Fruit fly (Drosophila melanogaster): ENCODE measurements around the gene CG10859.

The CG10859 gene

DNA sequence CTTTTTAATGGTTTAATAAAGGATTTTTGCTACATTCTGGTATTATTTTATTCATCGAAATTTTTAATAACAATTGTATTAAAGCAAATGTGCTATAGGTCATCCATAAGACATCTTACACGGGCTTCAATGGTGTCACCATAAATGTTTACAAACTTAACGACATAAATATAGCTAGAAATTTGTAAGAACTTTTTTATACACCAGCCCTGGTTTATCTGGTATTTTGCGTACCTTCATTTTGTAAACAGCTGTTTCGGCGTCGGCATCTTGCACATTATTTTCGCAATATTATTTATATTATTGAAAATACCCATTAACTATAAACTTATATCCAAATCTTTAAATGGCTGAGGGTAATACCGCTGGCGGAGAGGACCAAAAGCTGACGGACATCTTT lies 31.1 kb downstream of the CG10859 start, which contains the start of gene Tap42 (continued):
- TF ChIP-seq caup (GFP tag; optimal IDR thresholded peaks at IDR 0.05; ENCODE audit: severe bottlenecking) = peak; percentile 19
- peak; percentile 26 for TF ChIP-seq Dek (tag; optimal IDR thresholded peaks at IDR 0.05)
- no peak for TF ChIP-seq nerfin-2 (GFP tag; IDR thresholded peaks at IDR 0.05; ENCODE audit: partially characterized antibody)
- TF ChIP-seq CG12744 (GFP tag; optimal IDR thresholded peaks at IDR 0.05) = peak; percentile 13
- no peak for TF ChIP-seq Ssrp (tag; optimal IDR thresholded peaks at IDR 0.05)
- TF ChIP-seq CG18262 (tag; optimal IDR thresholded peaks at IDR 0.05) = peak; percentile 9
- peak; percentile 46 for TF ChIP-seq PHDP (tag; optimal IDR thresholded peaks at IDR 0.05)
- TF ChIP-seq bigmax (GFP tag; optimal IDR thresholded peaks at IDR 0.05) = no peak
- peak; percentile 11 for TF ChIP-seq CG15696 (tag; optimal IDR thresholded peaks at IDR 0.05)
- TF ChIP-seq B-H2 (GFP tag; optimal IDR thresholded peaks at IDR 0.05) = peak; percentile 26
- no peak for TF ChIP-seq usp (GFP tag; optimal IDR thresholded peaks at IDR 0.05)
- no peak for TF ChIP-seq tin (GFP tag; optimal IDR thresholded peaks at IDR 0.05)
- TF ChIP-seq MBD-R2 (GFP tag; IDR thresholded peaks at IDR 0.05) = peak; percentile 76
- peak; percentile 31 for TF ChIP-seq CG13894 (tag; optimal IDR thresholded peaks at IDR 0.05)
- peak; percentile 24; the same call in 1 of the 2 replicates for TF ChIP-seq CG13287 (GFP tag; IDR thresholded peaks at IDR 0.05; ENCODE audit: partially characterized antibody)
- TF ChIP-seq lola (GFP tag; optimal IDR thresholded peaks at IDR 0.05) = peak in 1 of 3 experiments; percentile 20
- peak; percentile 40 for TF ChIP-seq MESR4 (GFP tag; optimal IDR thresholded peaks at IDR 0.05)
- peak; percentile 24 for TF ChIP-seq CG17829 (tag; optimal IDR thresholded peaks at IDR 0.05)
- TF ChIP-seq nerfin-1 (tag; optimal IDR thresholded peaks at IDR 0.05) = peak; percentile 41
- TF ChIP-seq CG17385 (GFP tag; optimal IDR thresholded peaks at IDR 0.05) = peak; percentile 3
- TF ChIP-seq gfzf (GFP tag; optimal IDR thresholded peaks at IDR 0.05) = peak; percentile 20
- TF ChIP-seq CG12071 (GFP tag; optimal IDR thresholded peaks at IDR 0.05) = no peak
- peak; percentile 45 for TF ChIP-seq pzg (GFP tag; optimal IDR thresholded peaks at IDR 0.05)
- TF ChIP-seq Sry-β (GFP tag; optimal IDR thresholded peaks at IDR 0.05) = peak; percentile 79
- TF ChIP-seq CG10979 (tag; optimal IDR thresholded peaks at IDR 0.05) = peak; percentile 29
- no peak for TF ChIP-seq CG6813 (GFP tag; optimal IDR thresholded peaks at IDR 0.05)
- peak; percentile 43 for TF ChIP-seq CG11504 (tag; optimal IDR thresholded peaks at IDR 0.05)
- peak; percentile 72 for TF ChIP-seq phol (tag; optimal IDR thresholded peaks at IDR 0.05)
- TF ChIP-seq CG14710 (tag; optimal IDR thresholded peaks at IDR 0.05) = peak; percentile 46
- TF ChIP-seq CG10267 (tag; optimal IDR thresholded peaks at IDR 0.05) = peak; percentile 49
- peak; percentile 50 for TF ChIP-seq grau (tag; optimal IDR thresholded peaks at IDR 0.05)
- TF ChIP-seq bsh (GFP tag; optimal IDR thresholded peaks at IDR 0.05) = peak in 1 of 2 experiments; percentile 13
- peak; percentile 71 for TF ChIP-seq row (GFP tag; IDR thresholded peaks at IDR 0.05)
- TF ChIP-seq ab (GFP tag; optimal IDR thresholded peaks at IDR 0.05) = no peak
- no peak for TF ChIP-seq CG11696 (GFP tag; IDR thresholded peaks at IDR 0.05)
- peak; percentile 0 for TF ChIP-seq CG10147 (GFP tag; optimal IDR thresholded peaks at IDR 0.05)
- peak; percentile 86 for TF ChIP-seq Med (GFP tag)
- peak; percentile 33 for TF ChIP-seq CG10543 (GFP tag; optimal IDR thresholded peaks at IDR 0.05)
- no peak; the same call in 1 of the 2 replicates for TF ChIP-seq CG32532 (GFP tag; IDR thresholded peaks at IDR 0.05)
- peak in 1 of 2 experiments; percentile 6 for TF ChIP-seq dpn (GFP tag; optimal IDR thresholded peaks at IDR 0.05)
- no peak for TF ChIP-seq Atf-2 (GFP tag; optimal IDR thresholded peaks at IDR 0.05)
- TF ChIP-seq CG5180 (GFP tag; optimal IDR thresholded peaks at IDR 0.05) = no peak
- peak; percentile 28 for TF ChIP-seq E2f2 (GFP tag; IDR thresholded peaks at IDR 0.05)
- peak; percentile 35 for TF ChIP-seq CG34376 (GFP tag; optimal IDR thresholded peaks at IDR 0.05)
- no peak for TF ChIP-seq cato (GFP tag; optimal IDR thresholded peaks at IDR 0.05; ENCODE audit: borderline replicate concordance)
- TF ChIP-seq nmo (GFP tag; optimal IDR thresholded peaks at IDR 0.05) = peak; percentile 20
- peak; percentile 34 for TF ChIP-seq Nf-YC (tag; optimal IDR thresholded peaks at IDR 0.05)
- no peak for TF ChIP-seq CG18599 (GFP tag; optimal IDR thresholded peaks at IDR 0.05)

All from whole organism, embryonic.